Worm (Caenorhabditis elegans): ENCODE data around the gene srz-15.
"Not testable (repeated sequence)": the region's sequence is repeated elsewhere in the genome, so short reads cannot be mapped to it uniquely, and the experiment has no call there.

The srz-15 gene

ce11 chrIV:12869383-12869782 lies 46.2 kb upstream of the srz-15 start:
- TF ChIP-seq elt-3 (tag; optimal IDR thresholded peaks at IDR 0.05) (no peak), elt-2 (tag; optimal IDR thresholded peaks at IDR 0.05) (peak; percentile 34)

ce11 chrIV:12869812-12870211 lies 45.8 kb upstream of the srz-15 start:
- TF ChIP-seq fos-1 (tag; optimal IDR thresholded peaks at IDR 0.05) (no peak), egl-13 (tag; optimal IDR thresholded peaks at IDR 0.05) (no peak), ceh-82 (tag; optimal IDR thresholded peaks at IDR 0.05) (no peak), xbp-1 (tag; optimal IDR thresholded peaks at IDR 0.05) (no peak), ceh-8 (GFP tag; optimal IDR thresholded peaks at IDR 0.05) (no peak), fkh-8 (tag; optimal IDR thresholded peaks at IDR 0.05) (no peak), snpc-4 (tag; optimal IDR thresholded peaks at IDR 0.05) (no peak)

ce11 chrIV:12870315-12870714 lies 45.3 kb upstream of the srz-15 start:
- no peak for TF ChIP-seq xbp-1 (tag; optimal IDR thresholded peaks at IDR 0.05)
- TF ChIP-seq isw-1 (GFP tag; IDR thresholded peaks at IDR 0.05): no peak
- no peak for TF ChIP-seq mdl-1 (tag; optimal IDR thresholded peaks at IDR 0.05)
- no peak for TF ChIP-seq ceh-90 (tag; optimal IDR thresholded peaks at IDR 0.05)
- no peak for TF ChIP-seq pax-3 (tag; optimal IDR thresholded peaks at IDR 0.05)
- TF ChIP-seq unc-62 (GFP tag; optimal IDR thresholded peaks at IDR 0.05): no peak
- no peak for TF ChIP-seq efl-3 (GFP tag; optimal IDR thresholded peaks at IDR 0.05)
- TF ChIP-seq lsy-2 (tag; optimal IDR thresholded peaks at IDR 0.05): no peak

- TF ChIP-seq elt-2 (tag; optimal IDR thresholded peaks at IDR 0.05) (peak; percentile 73), zip-4 (GFP tag; optimal IDR thresholded peaks at IDR 0.05) (no peak)
Measured at ce11 chrIV:12871445-12871947, 44.1 kb upstream of the srz-15 start, which contains the start of gene clec-187. Gene clec-187, minus strand, starts transcription at chrIV:12871495.

ce11 chrIV:12875260-12875659 lies 40.3 kb upstream of the srz-15 start, which contains the start of gene ZK896.1:
Gene ZK896.1, minus strand, starts transcription at chrIV:12875360.
- TF ChIP-seq C16A3.4 (tag; optimal IDR thresholded peaks at IDR 0.05); zip-4 (GFP tag; optimal IDR thresholded peaks at IDR 0.05); ets-5 (GFP tag; IDR thresholded peaks at IDR 0.05): not testable (repeated sequence)

ce11 chrIV:12876558-12876957 lies 39.0 kb upstream of the srz-15 start:
- TF ChIP-seq hlh-4 (tag; optimal IDR thresholded peaks at IDR 0.05): no peak
- TF ChIP-seq fkh-8 (tag; optimal IDR thresholded peaks at IDR 0.05): no peak
- TF ChIP-seq nhr-84 (tag; optimal IDR thresholded peaks at IDR 0.05): no peak
- peak; percentile 49 for TF ChIP-seq elt-2 (tag; optimal IDR thresholded peaks at IDR 0.05)
- TF ChIP-seq aly-2 (tag; optimal IDR thresholded peaks at IDR 0.05): no peak

- TF ChIP-seq lin-35 (GFP tag; optimal IDR thresholded peaks at IDR 0.05) (no peak), elt-2 (tag; optimal IDR thresholded peaks at IDR 0.05) (peak; percentile 78), lin-13 (GFP tag; optimal IDR thresholded peaks at IDR 0.05) (no peak), blmp-1 (tag; optimal IDR thresholded peaks at IDR 0.05) (no peak), nhr-20 (tag; optimal IDR thresholded peaks at IDR 0.05) (peak; percentile 4), efl-1 (optimal IDR thresholded peaks at IDR 0.05) (no peak), efl-1 (GFP tag; optimal IDR thresholded peaks at IDR 0.05 in 1 of 2) (peak in 1 of 2 experiments; percentile 38), skn-1 (tag; optimal IDR thresholded peaks at IDR 0.05) (no peak)
Measured at ce11 chrIV:12879557-12879956, 36.0 kb upstream of the srz-15 start, which contains the start of gene ZK896.5. Gene ZK896.5, minus strand, starts transcription at chrIV:12879645.

Data from whole organism, L1 larva.